Worm (Caenorhabditis elegans): ENCODE results near the gene sftb-2.

The sftb-2 gene

ce11 chrV:144794-145193 lies 16.8 kb downstream of the sftb-2 start, which contains the start of gene srh-82:
Gene srh-82, plus strand, starts transcription at chrV:145094.
- TF ChIP-seq unc-62 (GFP tag; optimal IDR thresholded peaks at IDR 0.05), result no peak

ce11 chrV:145694-146093 lies 17.7 kb downstream of the sftb-2 start:
- TF ChIP-seq unc-62 (GFP tag; optimal IDR thresholded peaks at IDR 0.05), result no peak

- TF ChIP-seq unc-62 (GFP tag; optimal IDR thresholded peaks at IDR 0.05), result no peak
Observed at ce11 chrV:150059-150458, 22.0 kb downstream of the sftb-2 start.

ce11 chrV:151310-151709 lies 23.3 kb downstream of the sftb-2 start, which contains the start of gene W03F9.4:
Gene W03F9.4, minus strand, starts transcription at chrV:151388.
- TF ChIP-seq unc-62 (GFP tag; optimal IDR thresholded peaks at IDR 0.05), result no peak

- no peak for TF ChIP-seq unc-62 (GFP tag; optimal IDR thresholded peaks at IDR 0.05)
Observed at ce11 chrV:152156-152555, 24.1 kb downstream of the sftb-2 start.

- TF ChIP-seq unc-62 (GFP tag; optimal IDR thresholded peaks at IDR 0.05), result no peak
Observed at ce11 chrV:153867-154266, 25.8 kb downstream of the sftb-2 start.

ce11 chrV:155215-155614 lies 27.2 kb downstream of the sftb-2 start:
- no peak for TF ChIP-seq unc-62 (GFP tag; optimal IDR thresholded peaks at IDR 0.05)

ce11 chrV:156044-156869 lies 28.2 kb downstream of the sftb-2 start, which contains the start of gene ttb-1:
Gene ttb-1, plus strand, starts transcription at chrV:156819.
- no peak for TF ChIP-seq unc-62 (GFP tag; optimal IDR thresholded peaks at IDR 0.05)

- no peak for TF ChIP-seq unc-62 (GFP tag; optimal IDR thresholded peaks at IDR 0.05)
Observed at ce11 chrV:166687-167086, 38.6 kb downstream of the sftb-2 start, which contains the start of gene Y108G3AL.2. Gene Y108G3AL.2, plus strand, starts transcription at chrV:166987.

ce11 chrV:172110-172509 lies 44.1 kb downstream of the sftb-2 start, which contains the start of gene cfap-36:
Gene cfap-36, minus strand, starts transcription at chrV:172210.
- TF ChIP-seq unc-62 (GFP tag; optimal IDR thresholded peaks at IDR 0.05), result no peak

ce11 chrV:173437-173836 lies 45.4 kb downstream of the sftb-2 start:
- TF ChIP-seq unc-62 (GFP tag; optimal IDR thresholded peaks at IDR 0.05), result no peak

ce11 chrV:174520-174919 lies 46.5 kb downstream of the sftb-2 start:
- no peak for TF ChIP-seq unc-62 (GFP tag; optimal IDR thresholded peaks at IDR 0.05)

ce11 chrV:176870-177467 lies 48.9 kb downstream of the sftb-2 start, which contains the start of gene cul-3:
Gene cul-3, plus strand, starts transcription at chrV:177417.
- TF ChIP-seq unc-62 (GFP tag; optimal IDR thresholded peaks at IDR 0.05), result no peak
